Fruit fly (Drosophila melanogaster) whole organism: ENCODE results near the gene CG31373.

Source experiments
- CG8478 ChIP-seq: fragments of >200 bp; optimal IDR thresholded peaks from 2 replicates; lab custom pipeline; 2018; ENCODE audit warnings: inconsistent platforms
- Dll ChIP-seq: fragments of >200 bp; optimal IDR thresholded peaks from 2 replicates; lab custom pipeline; 2017
- EcR ChIP-seq, 2 experiments: fragments of >200 bp; optimal IDR thresholded peaks; 2 replicates each; lab custom pipeline; 2017; ENCODE audit warnings: missing biosample characterization in 2 of 2, missing genetic modification characterization in 2 of 2, missing genetic modification reagents in 2 of 2
- pan ChIP-seq: fragments of >200 bp; optimal IDR thresholded peaks from 2 replicates; lab custom pipeline; 2017
- psq ChIP-seq: fragments of >200 bp; optimal IDR thresholded peaks from 2 replicates; lab custom pipeline; 2017
- usp ChIP-seq: fragments of >200 bp; optimal IDR thresholded peaks from 2 replicates; lab custom pipeline; 2017; ENCODE audit warnings: missing biosample characterization, missing genetic modification characterization, mixed read lengths

CG31373 gene

DNA sequence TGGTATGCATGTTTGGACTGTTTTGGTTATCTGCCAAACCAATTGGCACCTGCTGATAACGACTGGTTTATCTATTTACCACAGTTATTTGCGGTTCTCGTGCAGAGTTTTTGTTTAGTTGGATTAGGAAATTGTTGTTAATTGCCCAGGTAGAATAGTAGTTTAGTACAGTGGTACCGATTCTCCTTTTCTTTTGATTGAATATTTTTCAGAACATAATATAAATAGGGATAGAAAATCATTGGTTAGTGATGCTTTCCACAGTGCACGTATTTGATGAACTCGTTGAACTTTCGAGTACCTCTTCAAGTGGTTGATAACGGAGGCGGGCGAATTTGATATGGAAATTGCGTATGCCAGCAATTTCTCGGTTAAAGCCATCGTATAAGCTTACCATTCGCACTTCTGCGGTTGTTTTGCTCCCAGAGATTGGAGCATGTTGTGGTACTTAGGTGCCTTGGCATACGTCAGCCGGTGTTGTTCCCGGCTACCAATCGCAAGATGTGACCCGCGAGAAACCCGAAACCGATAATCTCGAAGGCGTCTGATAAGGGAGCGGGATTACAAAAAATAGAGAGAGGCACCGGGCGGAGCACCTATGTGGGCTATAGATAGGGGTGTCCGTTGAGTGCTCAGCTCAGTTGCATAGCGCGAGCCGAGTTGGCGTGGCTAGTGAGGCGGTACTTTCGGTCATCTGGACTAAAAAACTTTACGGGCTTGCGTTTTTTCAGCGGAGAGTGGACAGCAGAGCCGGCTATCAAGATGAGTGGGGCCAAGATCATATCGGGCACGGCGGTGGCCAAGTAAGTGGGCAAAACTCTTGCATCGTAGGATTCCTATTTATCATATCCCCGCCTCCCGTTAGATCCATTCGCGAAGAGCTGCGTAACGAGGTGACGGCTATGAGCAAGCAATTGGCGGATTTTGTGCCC is 9.9 kb downstream of the CG31373 start:
- TF ChIP-seq pan (lab: Kevin White, UChicago) (no peak), psq (no peak), CG8478 (lab: Kevin White, UChicago) (no peak), EcR (GFP tag; optimal IDR thresholded peaks at IDR 0.05; lab: Kevin White, UChicago) (no peak), Dll (no peak), usp (no peak)

DNA sequence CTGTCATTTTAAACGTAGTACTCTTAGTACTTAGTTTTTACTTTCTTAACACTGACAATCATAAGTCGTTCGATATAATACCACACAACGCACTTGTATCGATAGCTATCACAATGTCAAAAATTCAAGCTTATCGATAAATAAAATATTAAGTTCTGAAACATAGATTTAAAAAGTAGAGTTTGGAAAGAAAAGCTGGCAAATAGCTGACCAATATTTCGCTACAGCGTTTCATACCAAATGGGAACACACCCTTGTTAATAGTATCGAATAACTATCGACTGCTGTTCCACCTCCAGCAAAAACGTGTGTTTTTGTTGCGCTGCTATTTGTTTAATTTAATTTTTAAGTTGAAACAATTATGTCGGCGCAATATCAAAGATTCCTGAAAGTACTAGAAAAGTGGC is 12.8 kb downstream of the CG31373 start, which contains the start of the genes pug, CG14683 and CG46459:
Gene pug (plus strand): TSS at position 164 of the 407 bp plus-strand sequence.
Gene CG14683 (plus strand): TSS at position 277 of the 407 bp plus-strand sequence.
Gene CG46459 (plus strand): TSS at position 277 of the 407 bp plus-strand sequence.
- TF ChIP-seq pan (lab: Kevin White, UChicago) (no peak), usp (no peak), psq (no peak)

DNA sequence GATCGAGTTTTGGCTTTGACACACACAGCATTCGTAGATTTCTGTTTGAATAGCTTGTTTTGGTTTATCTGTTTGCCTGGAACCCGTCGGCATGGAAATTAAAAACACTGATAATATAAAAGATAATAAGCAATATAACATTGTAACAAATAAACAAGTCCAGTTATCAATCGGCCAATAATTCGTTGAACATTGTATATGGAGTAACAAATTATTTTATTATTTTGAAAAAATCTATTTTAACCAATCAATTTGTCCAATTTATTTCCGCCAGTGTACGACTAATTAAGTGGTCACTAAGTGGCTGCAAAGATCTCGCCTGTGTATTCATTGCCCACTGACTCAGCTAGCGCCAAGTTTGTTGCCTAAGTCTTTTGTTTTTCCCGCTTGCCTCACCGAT is 20.3 kb downstream of the CG31373 start:
- TF ChIP-seq EcR (GFP tag; optimal IDR thresholded peaks at IDR 0.05; lab: Kevin White, UChicago), result no peak
- no peak for TF ChIP-seq psq
- no peak for TF ChIP-seq Dll
- TF ChIP-seq pan (lab: Kevin White, UChicago), result no peak
- TF ChIP-seq usp, result no peak
- TF ChIP-seq CG8478 (lab: Kevin White, UChicago), result no peak

DNA sequence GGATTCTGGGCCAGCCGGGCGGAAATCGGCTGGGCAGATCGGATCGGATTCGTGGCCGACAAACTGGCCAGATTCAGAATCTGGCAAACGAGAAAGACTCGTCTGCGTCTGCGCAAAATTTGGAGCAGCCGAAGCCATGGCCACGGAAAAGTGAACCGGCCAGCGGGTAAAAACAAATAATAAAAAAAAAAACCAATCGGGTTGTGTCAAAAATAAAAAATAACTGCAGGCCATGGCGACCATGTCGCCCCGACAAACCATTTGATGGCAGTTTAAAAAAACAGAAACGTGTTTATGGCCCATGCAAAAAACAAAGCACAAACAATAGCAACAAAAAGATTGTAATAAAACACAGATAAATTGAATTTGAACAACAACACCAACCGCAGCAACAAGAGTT is 21.0 kb downstream of the CG31373 start:
- TF ChIP-seq EcR (GFP tag; optimal IDR thresholded peaks at IDR 0.05; lab: Kevin White, UChicago) (no peak), psq (no peak), usp (no peak), CG8478 (lab: Kevin White, UChicago) (no peak), pan (lab: Kevin White, UChicago) (no peak)

DNA sequence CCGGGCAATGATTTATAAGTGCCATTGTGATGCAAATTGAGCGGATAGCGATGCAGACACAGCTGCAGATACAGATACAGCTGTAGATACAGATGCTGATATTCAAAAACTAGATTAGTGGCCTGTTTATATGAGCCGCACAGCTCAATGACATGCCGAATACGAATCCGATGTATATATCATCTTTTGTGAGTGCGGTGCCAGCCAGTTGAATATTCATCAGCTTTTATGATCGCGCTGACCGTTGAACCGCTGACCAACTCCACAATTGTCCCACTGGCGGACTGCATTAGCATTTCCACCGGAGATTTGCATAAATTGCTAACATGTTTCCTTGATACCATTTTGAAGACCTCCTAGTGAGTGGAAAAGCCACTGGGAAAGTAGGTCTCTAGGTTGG is 21.9 kb downstream of the CG31373 start:
- no peak for TF ChIP-seq Dll
- no peak for TF ChIP-seq psq
- TF ChIP-seq pan (lab: Kevin White, UChicago), result no peak
- TF ChIP-seq CG8478 (lab: Kevin White, UChicago), result no peak
- TF ChIP-seq EcR (GFP tag; optimal IDR thresholded peaks at IDR 0.05; lab: Kevin White, UChicago), result no peak
- TF ChIP-seq usp, result no peak

DNA sequence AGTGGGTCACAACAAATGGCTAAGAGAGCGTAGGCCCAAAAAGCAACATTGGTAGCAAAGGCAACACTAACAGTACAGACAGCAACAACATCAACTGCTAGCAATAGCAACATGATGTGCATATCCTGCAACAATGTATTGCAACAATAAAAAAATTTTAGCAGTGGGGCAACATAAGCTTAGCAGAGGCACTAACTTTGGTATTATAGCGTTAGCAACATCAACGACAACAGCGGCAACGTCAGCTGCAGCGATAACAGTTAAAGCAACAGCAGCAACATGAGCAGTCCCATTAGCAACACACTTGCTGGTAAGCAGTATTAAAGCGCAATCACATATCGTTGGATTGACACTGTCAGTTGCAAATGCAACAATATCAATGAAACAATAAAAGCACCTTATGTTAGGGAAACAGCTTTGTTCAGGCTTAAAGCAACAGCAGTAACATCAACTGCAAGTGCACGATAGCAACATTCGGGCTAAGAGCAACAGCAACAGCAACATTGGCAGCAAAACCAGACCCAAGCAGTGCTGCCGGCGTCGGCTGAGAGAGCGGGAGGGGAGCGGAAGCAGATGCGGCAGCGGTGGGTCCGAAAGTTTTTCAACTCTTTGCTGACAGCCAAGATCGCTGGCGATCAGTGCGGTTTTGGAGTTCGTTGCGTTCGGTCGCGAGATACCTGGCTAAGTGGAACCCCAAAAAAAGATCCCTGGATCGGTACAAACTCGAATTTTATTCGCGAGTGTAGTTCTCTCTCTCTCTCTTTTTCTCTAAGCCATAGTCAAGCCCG is 22.7 kb downstream of the CG31373 start, which contains the start of gene Skel:
Gene Skel (plus strand): TSS at position 637 of the 788 bp plus-strand sequence.
- TF ChIP-seq Dll, result no peak
- TF ChIP-seq pan (lab: Kevin White, UChicago), result no peak
- no peak for TF ChIP-seq psq
- no peak for TF ChIP-seq CG8478 (lab: Kevin White, UChicago)
- no peak for TF ChIP-seq EcR (GFP tag; optimal IDR thresholded peaks at IDR 0.05; lab: Kevin White, UChicago)
- no peak for TF ChIP-seq usp

DNA sequence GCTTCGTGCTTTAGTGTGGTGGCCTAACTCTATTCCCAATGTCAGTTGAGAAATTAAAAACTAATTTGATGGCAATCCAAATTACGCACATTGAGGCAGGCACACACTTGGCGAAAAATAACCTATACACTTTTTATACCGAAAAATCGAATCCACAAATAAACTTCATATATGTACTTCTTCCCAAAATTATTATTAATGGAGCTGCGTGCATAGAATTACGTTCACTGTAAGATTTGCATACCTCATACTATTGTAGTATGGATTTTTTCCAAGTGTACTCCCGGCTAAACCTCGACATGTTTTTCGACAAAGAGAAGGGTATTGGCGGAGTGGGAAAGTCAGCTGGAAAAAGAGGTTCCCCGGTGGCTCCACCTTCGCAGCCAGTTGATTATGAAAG is 24.9 kb downstream of the CG31373 start:
- TF ChIP-seq CG8478 (lab: Kevin White, UChicago) (no peak), Dll (no peak), pan (lab: Kevin White, UChicago) (no peak), EcR (GFP tag; optimal IDR thresholded peaks at IDR 0.05; lab: Kevin White, UChicago) (no peak), psq (no peak), usp (no peak)

DNA sequence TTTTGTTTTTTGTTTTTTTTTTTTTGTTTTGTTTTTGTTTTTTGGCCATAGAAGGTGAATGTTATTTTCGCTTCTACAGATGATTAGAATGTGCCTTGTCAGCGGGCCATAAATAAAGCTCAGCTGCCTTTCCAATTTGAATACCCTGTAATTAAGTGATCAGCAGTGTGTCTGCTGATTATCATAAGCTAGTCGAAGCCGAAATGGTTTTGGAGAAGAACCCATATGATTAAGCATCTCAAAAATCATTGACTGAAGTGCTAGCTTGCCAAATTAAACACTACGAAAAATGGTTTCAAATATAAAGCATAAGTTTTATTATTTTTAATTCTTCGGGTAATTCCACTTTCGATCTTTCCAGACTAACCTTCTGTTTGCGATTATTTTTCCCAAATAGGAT is 25.9 kb downstream of the CG31373 start:
- TF ChIP-seq pan (lab: Kevin White, UChicago) (no peak), EcR (GFP tag; optimal IDR thresholded peaks at IDR 0.05; lab: Kevin White, UChicago) (no peak), psq (no peak), CG8478 (lab: Kevin White, UChicago) (no peak), Dll (no peak), usp (no peak)

DNA sequence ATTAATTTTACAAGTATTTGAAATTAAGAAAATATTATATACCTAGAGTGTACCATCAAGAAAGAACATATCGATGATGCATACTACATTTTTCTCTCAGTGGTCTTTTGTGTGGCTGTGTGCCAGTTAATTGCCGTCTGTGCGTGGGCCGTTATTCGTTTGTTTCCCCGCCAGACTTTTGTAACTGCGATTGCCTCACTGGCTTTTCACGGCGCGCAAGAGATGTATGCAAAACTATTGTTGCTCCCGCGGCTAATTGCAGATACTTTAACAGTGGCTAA is 27.5 kb downstream of the CG31373 start:
- TF ChIP-seq psq (no peak), EcR (GFP tag; optimal IDR thresholded peaks at IDR 0.05; lab: Kevin White, UChicago) (no peak), CG8478 (lab: Kevin White, UChicago) (no peak), Dll (no peak), usp (no peak), pan (lab: Kevin White, UChicago) (no peak)

DNA sequence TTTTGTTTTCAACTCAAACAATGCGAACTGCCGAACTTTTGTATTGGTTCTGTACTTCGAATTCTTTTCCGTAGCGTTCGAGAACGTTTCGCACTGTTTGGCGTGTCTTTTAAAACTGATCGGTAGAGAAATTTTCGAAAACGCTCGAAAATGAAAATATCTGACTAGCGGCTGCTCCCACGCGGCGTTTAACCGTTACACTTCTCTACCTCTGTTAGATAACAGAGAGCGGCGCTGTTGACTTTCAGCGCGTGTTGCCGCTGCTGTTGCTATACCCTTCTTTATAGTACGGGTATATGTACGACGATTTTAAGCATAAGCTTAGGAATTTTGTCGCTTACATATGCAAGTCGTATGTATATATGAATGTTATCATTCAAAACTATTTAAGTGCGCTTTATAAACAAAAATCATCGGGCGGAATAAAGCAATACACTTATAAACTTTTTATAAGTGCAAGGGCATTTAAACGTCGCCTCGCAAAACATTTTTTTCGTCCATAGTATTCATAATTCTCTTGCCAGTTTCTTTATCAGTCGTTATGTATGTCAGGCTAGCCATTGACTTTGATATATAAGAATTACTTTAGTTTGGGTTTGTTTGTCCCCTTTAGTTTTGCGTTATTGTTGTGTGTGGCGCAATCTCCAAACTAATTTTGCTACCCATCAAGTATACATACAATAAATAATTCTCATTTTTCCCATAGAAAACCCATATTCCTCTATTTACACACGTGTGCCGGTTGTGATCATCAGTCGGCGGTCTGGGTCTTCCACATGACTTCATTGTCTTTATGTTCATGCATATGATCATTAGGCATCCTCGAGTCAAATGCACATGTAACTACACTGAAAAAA is 28.1 kb downstream of the CG31373 start, which contains the start of gene Phyhd1:
Gene Phyhd1 (minus strand): TSS at position 101 of the 857 bp plus-strand sequence.
- no peak for TF ChIP-seq EcR (GFP tag; optimal IDR thresholded peaks at IDR 0.05; lab: Kevin White, UChicago)
- no peak for TF ChIP-seq psq
- no peak for TF ChIP-seq pan (lab: Kevin White, UChicago)
- no peak for TF ChIP-seq CG8478 (lab: Kevin White, UChicago)
- TF ChIP-seq usp, result no peak
- no peak for TF ChIP-seq Dll

DNA sequence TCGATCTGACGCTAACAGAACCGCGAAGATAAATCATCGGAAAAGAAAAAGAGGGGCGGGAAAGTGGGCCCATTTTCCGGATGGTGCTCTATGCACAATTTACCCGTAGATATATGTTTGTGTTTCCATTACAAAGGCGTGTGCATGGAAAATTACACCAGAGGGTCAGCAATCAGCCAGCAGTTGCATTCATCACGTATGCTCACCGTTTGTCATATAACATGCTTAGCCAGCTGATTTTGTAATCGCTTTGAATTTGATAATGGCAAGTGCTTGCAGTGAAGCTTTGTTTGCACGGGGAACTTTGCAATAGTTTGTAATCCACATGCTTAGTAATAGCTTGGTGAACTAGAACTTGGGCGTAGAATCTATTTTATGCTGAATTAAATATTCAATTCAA is 29.3 kb downstream of the CG31373 start:
- no peak for TF ChIP-seq EcR (GFP tag; optimal IDR thresholded peaks at IDR 0.05; lab: Kevin White, UChicago)
- no peak for TF ChIP-seq usp
- no peak for TF ChIP-seq psq
- no peak for TF ChIP-seq pan (lab: Kevin White, UChicago)
- no peak for TF ChIP-seq CG8478 (lab: Kevin White, UChicago)
- no peak for TF ChIP-seq Dll
